Fruit fly (Drosophila melanogaster) S2 (cell line): ENCODE results near the gene sty.

ENCODE experiments used
- CG8478 ChIP-seq: fragments of >200 bp; optimal IDR thresholded peaks from 2 replicates; lab custom pipeline; 2018
- CTCF ChIP-seq, 2 experiments: fragments of >200 bp; optimal IDR thresholded peaks; 2 replicates each; lab custom pipeline; 2018

The sty gene

dm6 chr3L:3415633-3416198, 9.0 kb downstream of the sty start:
- no peak for TF ChIP-seq CG8478 (lab: Kevin White, UChicago)
- no peak for TF ChIP-seq CTCF (optimal IDR thresholded peaks at IDR 0.05; lab: Kevin White, UChicago)

- TF ChIP-seq CG8478 (lab: Kevin White, UChicago) (no peak), CTCF (optimal IDR thresholded peaks at IDR 0.05; lab: Kevin White, UChicago) (no peak)
Measured at dm6 chr3L:3414796-3415568, 9.8 kb downstream of the sty start.

- TF ChIP-seq CTCF (optimal IDR thresholded peaks at IDR 0.05; lab: Kevin White, UChicago), result no peak
- TF ChIP-seq CG8478 (lab: Kevin White, UChicago), result no peak
Measured at dm6 chr3L:3411699-3412098, 13.0 kb downstream of the sty start.

dm6 chr3L:3410978-3411629, 13.6 kb downstream of the sty start:
- TF ChIP-seq CTCF (optimal IDR thresholded peaks at IDR 0.05; lab: Kevin White, UChicago) (no peak), CG8478 (lab: Kevin White, UChicago) (no peak)

- no peak for TF ChIP-seq CG8478 (lab: Kevin White, UChicago)
- no peak for TF ChIP-seq CTCF (optimal IDR thresholded peaks at IDR 0.05; lab: Kevin White, UChicago)
Measured at dm6 chr3L:3409626-3410301, 15.0 kb downstream of the sty start.

dm6 chr3L:3408796-3409625, 15.7 kb downstream of the sty start:
- TF ChIP-seq CTCF (optimal IDR thresholded peaks at IDR 0.05; lab: Kevin White, UChicago) (no peak), CG8478 (lab: Kevin White, UChicago) (no peak)

- TF ChIP-seq CTCF (optimal IDR thresholded peaks at IDR 0.05; lab: Kevin White, UChicago), result no peak
- TF ChIP-seq CG8478 (lab: Kevin White, UChicago), result no peak
Measured at dm6 chr3L:3408231-3408630, 16.5 kb downstream of the sty start.

- TF ChIP-seq CTCF (optimal IDR thresholded peaks at IDR 0.05; lab: Kevin White, UChicago) (no peak), CG8478 (lab: Kevin White, UChicago) (peak; percentile 37)
Measured at dm6 chr3L:3407481-3407880, 17.3 kb downstream of the sty start.

dm6 chr3L:3406307-3407061, 18.3 kb downstream of the sty start:
- TF ChIP-seq CG8478 (lab: Kevin White, UChicago) (no peak), CTCF (optimal IDR thresholded peaks at IDR 0.05; lab: Kevin White, UChicago) (no peak)

dm6 chr3L:3405592-3405991, 19.1 kb downstream of the sty start:
- TF ChIP-seq CTCF (optimal IDR thresholded peaks at IDR 0.05; lab: Kevin White, UChicago) (no peak), CG8478 (lab: Kevin White, UChicago) (no peak)

- TF ChIP-seq CG8478 (lab: Kevin White, UChicago) (no peak), CTCF (optimal IDR thresholded peaks at IDR 0.05; lab: Kevin White, UChicago) (no peak)
Measured at dm6 chr3L:3400555-3401198, 24.1 kb downstream of the sty start.

- TF ChIP-seq CTCF (optimal IDR thresholded peaks at IDR 0.05; lab: Kevin White, UChicago), result no peak
- TF ChIP-seq CG8478 (lab: Kevin White, UChicago), result no peak
Measured at dm6 chr3L:3399923-3400309, 24.8 kb downstream of the sty start.
